Worm (Caenorhabditis elegans): Measurements from ENCODE around the gene epg-4.

epg-4 gene

ce11 chrIII:7189581-7190128 lies 7.7 kb downstream of the epg-4 start, which contains the start of gene rps-21 (continued):
- TF ChIP-seq dpl-1 (GFP tag; optimal IDR thresholded peaks at IDR 0.05) (peak; percentile 73 to 84 (median 82)), ces-1 (GFP tag; optimal IDR thresholded peaks at IDR 0.05) (no peak), unc-98 (GFP tag; IDR thresholded peaks at IDR 0.05) (no peak), ceh-90 (tag; optimal IDR thresholded peaks at IDR 0.05) (no peak), ceh-88 (GFP tag; IDR thresholded peaks at IDR 0.05) (0 out of 2 replicates have a peak, but pooled peaks have one; percentile 9), zag-1 (tag; optimal IDR thresholded peaks at IDR 0.05) (no peak), irx-1 (tag; optimal IDR thresholded peaks at IDR 0.05) (peak; percentile 49), mef-2 (tag; optimal IDR thresholded peaks at IDR 0.05) (no peak), lin-39 (tag; optimal IDR thresholded peaks at IDR 0.05) (no peak), vab-15 (tag; optimal IDR thresholded peaks at IDR 0.05) (peak; percentile 31), aha-1 (tag; optimal IDR thresholded peaks at IDR 0.05) (no peak), ceh-8 (GFP tag; optimal IDR thresholded peaks at IDR 0.05) (no peak), lin-15B (tag; optimal IDR thresholded peaks at IDR 0.05) (peak; percentile 83), dsc-1 (tag; optimal IDR thresholded peaks at IDR 0.05) (peak; percentile 74), isw-1 (GFP tag; IDR thresholded peaks at IDR 0.05) (peak; percentile 85), swsn-7 (tag; optimal IDR thresholded peaks at IDR 0.05) (peak; percentile 80), nhr-28 (tag; optimal IDR thresholded peaks at IDR 0.05) (no peak), tlp-1 (tag; optimal IDR thresholded peaks at IDR 0.05) (no peak), pax-3 (tag; optimal IDR thresholded peaks at IDR 0.05) (peak; percentile 60), jun-1 (tag; optimal IDR thresholded peaks at IDR 0.05) (peak; percentile 73), ztf-11 (tag; optimal IDR thresholded peaks at IDR 0.05) (peak in 1 of 2 experiments; percentile 59), tbx-2 (tag; optimal IDR thresholded peaks at IDR 0.05) (peak; percentile 88), blmp-1 (tag; optimal IDR thresholded peaks at IDR 0.05) (peak; percentile 70), unc-30 (tag; optimal IDR thresholded peaks at IDR 0.05) (no peak), snpc-4 (tag; optimal IDR thresholded peaks at IDR 0.05) (peak; percentile 55), nhr-77 (tag; optimal IDR thresholded peaks at IDR 0.05) (peak; percentile 79), fkh-4 (tag; optimal IDR thresholded peaks at IDR 0.05; ENCODE audit: borderline replicate concordance) (no peak), egl-13 (tag; optimal IDR thresholded peaks at IDR 0.05) (peak; percentile 22), fkh-10 (GFP tag; optimal IDR thresholded peaks at IDR 0.05) (peak; percentile 12), pqm-1 (tag; optimal IDR thresholded peaks at IDR 0.05) (no peak), grh-1 (GFP tag; IDR thresholded peaks at IDR 0.05) (peak; percentile 63), rnt-1 (tag; optimal IDR thresholded peaks at IDR 0.05) (peak; percentile 82), elt-3 (tag; optimal IDR thresholded peaks at IDR 0.05) (peak in 2 of 6 experiments; percentile 53 to 62), hlh-4 (tag; optimal IDR thresholded peaks at IDR 0.05) (no peak), lin-13 (GFP tag; optimal IDR thresholded peaks at IDR 0.05) (peak; percentile 67), efl-1 (optimal IDR thresholded peaks at IDR 0.05) (peak; percentile 86 to 88), efl-1 (GFP tag; optimal IDR thresholded peaks at IDR 0.05 in 1 of 2) (peak; percentile 78 to 98), nhr-47 (tag; optimal IDR thresholded peaks at IDR 0.05) (peak; percentile 84), ama-1 (optimal IDR thresholded peaks at IDR 0.05) (no peak), unc-86 (tag; optimal IDR thresholded peaks at IDR 0.05) (peak; percentile 71), Y116A8C.19 (tag; optimal IDR thresholded peaks at IDR 0.05; ENCODE audit: borderline replicate concordance) (no peak), nhr-237 (tag; optimal IDR thresholded peaks at IDR 0.05) (peak; percentile 55), mep-1 (tag; optimal IDR thresholded peaks at IDR 0.05) (peak; percentile 80), nhr-20 (tag; optimal IDR thresholded peaks at IDR 0.05) (peak; percentile 88), fos-1 (tag; optimal IDR thresholded peaks at IDR 0.05) (peak; percentile 43), nhr-84 (tag; optimal IDR thresholded peaks at IDR 0.05) (no peak), C34B4.2 (tag; optimal IDR thresholded peaks at IDR 0.05) (no peak), nhr-19 (GFP tag; conservative IDR thresholded peaks at IDR 0.05) (peak; percentile 87), skn-1 (tag; optimal IDR thresholded peaks at IDR 0.05) (peak; percentile 75), ceh-82 (tag; optimal IDR thresholded peaks at IDR 0.05) (peak; percentile 59 to 94 (median 78)), C16A3.4 (tag; optimal IDR thresholded peaks at IDR 0.05) (peak; percentile 91), hlh-17 (GFP tag; optimal IDR thresholded peaks at IDR 0.05; ENCODE audit: borderline replicate concordance) (no peak), hpl-2 (GFP tag; optimal IDR thresholded peaks at IDR 0.05) (peak; percentile 10), ets-5 (GFP tag; IDR thresholded peaks at IDR 0.05) (no peak)
